Fruit fly (Drosophila melanogaster): Measurements from ENCODE around the gene ps.

Gene ps

DNA sequence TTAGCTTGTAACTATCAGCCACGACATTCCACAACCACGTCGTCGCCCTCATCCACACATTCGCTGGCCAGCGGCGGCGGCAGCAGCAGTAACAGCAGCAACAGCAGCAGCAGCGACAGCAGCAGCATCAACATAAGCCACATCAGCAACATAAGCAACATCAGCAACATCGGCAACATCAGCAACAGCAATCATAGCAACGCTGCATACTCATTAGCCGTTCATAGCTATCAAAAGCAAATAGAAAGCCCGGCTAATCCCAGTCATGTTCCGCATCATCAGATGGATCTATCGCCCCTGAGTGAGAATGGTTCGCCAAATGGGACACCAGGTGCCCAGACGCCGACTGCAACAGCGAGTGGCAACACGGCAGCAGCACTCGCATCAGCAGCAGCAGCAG lies 23.4 kb downstream of the ps start:
- TF ChIP-seq CG6163 (GFP tag; IDR thresholded peaks at IDR 0.05) (no peak), CG11294 (GFP tag; IDR thresholded peaks at IDR 0.05) (no peak), Sox15 (GFP tag; optimal IDR thresholded peaks at IDR 0.05) (no peak), CG32006 (GFP tag; optimal IDR thresholded peaks at IDR 0.05) (no peak), OdsH (GFP tag; optimal IDR thresholded peaks at IDR 0.05) (no peak), Ets21C (GFP tag; optimal IDR thresholded peaks at IDR 0.05) (no peak), CG6854 (GFP tag; optimal IDR thresholded peaks at IDR 0.05) (no peak)

DNA sequence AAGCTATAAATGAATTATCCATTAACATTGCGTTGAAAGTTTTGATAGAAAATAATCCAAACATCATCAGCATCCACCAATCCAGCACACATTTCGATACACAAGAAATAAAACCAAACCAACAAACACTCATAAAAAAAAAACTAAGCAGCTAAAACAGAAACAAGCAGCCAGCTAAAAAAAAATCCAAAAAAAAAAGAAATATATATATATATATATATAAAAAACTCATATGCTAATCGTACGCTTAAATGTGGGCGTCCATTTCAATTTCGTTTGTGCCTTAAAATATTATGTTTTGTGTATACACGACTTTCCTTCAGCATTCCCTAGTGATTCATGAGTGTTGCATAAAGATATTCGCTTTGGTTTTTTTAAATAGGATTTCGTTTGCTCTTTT lies 24.3 kb downstream of the ps start:
- TF ChIP-seq Smox (GFP tag; optimal IDR thresholded peaks at IDR 0.05) (no peak), CG6854 (GFP tag; optimal IDR thresholded peaks at IDR 0.05) (no peak), Lpt (GFP tag; optimal IDR thresholded peaks at IDR 0.05) (no peak), cyc (GFP tag; optimal IDR thresholded peaks at IDR 0.05) (no peak), CG8119 (GFP tag; IDR thresholded peaks at IDR 0.05) (no peak), CG16779 (tag; optimal IDR thresholded peaks at IDR 0.05) (no peak), CG3919 (GFP tag; optimal IDR thresholded peaks at IDR 0.05) (no peak), net (GFP tag; optimal IDR thresholded peaks at IDR 0.05) (no peak), fkh (GFP tag; optimal IDR thresholded peaks at IDR 0.05) (no peak), Ets21C (GFP tag; optimal IDR thresholded peaks at IDR 0.05) (no peak), CG10631 (GFP tag; optimal IDR thresholded peaks at IDR 0.05) (no peak), pdm3 (GFP tag; optimal IDR thresholded peaks at IDR 0.05) (no peak), Eip78C (GFP tag) (no peak), CG11762 (GFP tag; optimal IDR thresholded peaks at IDR 0.05; ENCODE audit: insufficient read depth) (no peak), CG3032 (tag; optimal IDR thresholded peaks at IDR 0.05) (no peak), fd85E (GFP tag; optimal IDR thresholded peaks at IDR 0.05) (no peak), CG15336 (GFP tag; IDR thresholded peaks at IDR 0.05) (no peak), CG10669 (GFP tag; optimal IDR thresholded peaks at IDR 0.05) (no peak), spab (GFP tag; optimal IDR thresholded peaks at IDR 0.05) (no peak)

DNA sequence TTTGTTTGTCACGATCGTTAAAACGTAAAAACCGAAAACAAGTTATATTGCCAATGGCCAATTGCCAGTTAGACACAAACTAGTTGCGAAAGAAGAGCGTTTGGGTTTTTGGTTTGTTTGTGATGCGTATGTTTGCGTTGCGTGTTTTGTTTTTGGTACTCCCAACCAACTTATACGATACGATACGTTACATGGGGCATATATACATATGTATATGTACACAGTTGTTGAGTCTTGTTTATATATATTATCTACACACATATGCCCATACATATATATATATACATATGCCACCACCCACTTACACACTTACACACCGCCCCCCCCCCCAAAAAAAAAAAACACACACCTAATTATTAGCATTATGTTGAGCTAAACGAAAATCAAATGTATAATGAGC lies 30.6 kb downstream of the ps start:
- no peak for TF ChIP-seq vri (GFP tag; optimal IDR thresholded peaks at IDR 0.05)
- TF ChIP-seq fd85E (GFP tag; optimal IDR thresholded peaks at IDR 0.05): no peak

DNA sequence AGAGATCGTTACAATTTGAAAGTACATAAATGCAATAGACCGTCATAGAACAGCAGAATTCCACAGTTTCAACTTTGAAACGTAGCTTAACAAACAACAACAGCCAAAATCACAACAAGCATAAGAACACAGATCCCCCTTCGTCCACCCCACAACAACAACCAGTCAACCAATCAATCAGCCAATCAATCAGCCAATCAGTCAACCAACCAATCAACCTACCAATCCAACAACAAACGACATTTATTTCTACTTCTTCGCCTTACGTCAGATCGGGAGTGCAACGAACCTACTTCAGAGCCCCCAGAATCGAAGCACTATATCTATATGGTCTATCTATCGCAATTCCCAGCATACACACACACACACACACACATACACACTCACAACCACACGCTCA lies 32.9 kb downstream of the ps start:
- TF ChIP-seq CG8119 (GFP tag; IDR thresholded peaks at IDR 0.05): no peak
- TF ChIP-seq ss (GFP tag; optimal IDR thresholded peaks at IDR 0.05): no peak
- TF ChIP-seq fkh (GFP tag; optimal IDR thresholded peaks at IDR 0.05): no peak
- no peak for TF ChIP-seq net (GFP tag; optimal IDR thresholded peaks at IDR 0.05)
- TF ChIP-seq dsx (GFP tag; optimal IDR thresholded peaks at IDR 0.05; ENCODE audit: poor library complexity, severe bottlenecking): no peak
- no peak for TF ChIP-seq Sox14 (GFP tag; optimal IDR thresholded peaks at IDR 0.05)
- TF ChIP-seq Ets21C (GFP tag; optimal IDR thresholded peaks at IDR 0.05): no peak
- TF ChIP-seq CG10669 (GFP tag; optimal IDR thresholded peaks at IDR 0.05): no peak
- no peak for TF ChIP-seq fd85E (GFP tag; optimal IDR thresholded peaks at IDR 0.05)
- no peak for TF ChIP-seq Sox102F (GFP tag; optimal IDR thresholded peaks at IDR 0.05)
- TF ChIP-seq CG4318 (GFP tag; optimal IDR thresholded peaks at IDR 0.05): no peak
- no peak for TF ChIP-seq Hr39 (GFP tag; optimal IDR thresholded peaks at IDR 0.05)
- no peak for TF ChIP-seq CG6808 (GFP tag; optimal IDR thresholded peaks at IDR 0.05)
- no peak for TF ChIP-seq CG11294 (GFP tag; IDR thresholded peaks at IDR 0.05)
- no peak for TF ChIP-seq Gug (GFP tag; IDR thresholded peaks at IDR 0.05)
- no peak for TF ChIP-seq CG6276 (GFP tag; optimal IDR thresholded peaks at IDR 0.05)
- TF ChIP-seq CG6163 (GFP tag; IDR thresholded peaks at IDR 0.05): no peak
- no peak for TF ChIP-seq CG1621 (tag; optimal IDR thresholded peaks at IDR 0.05)
- TF ChIP-seq Met (GFP tag; optimal IDR thresholded peaks at IDR 0.05): no peak
- TF ChIP-seq CG6792 (GFP tag; optimal IDR thresholded peaks at IDR 0.05): no peak

Measured in whole organism, prepupa.